4 fruit fly cellular contexts compared by ENCODE assay signal in genomic region chrX:9884221-9884620, dm6.
TF ChIP-seq lines count a peak whose summit lies in the region.

Gene CG9691 (plus strand): TSS chrX:9884442.

- TF ChIP-seq CTCF in whole organism, embryonic (GFP tag; optimal IDR thresholded peaks at IDR 0.05; lab: Kevin White, UChicago) = no peak

TF ChIP-seq in whole organism, embryonic, 481 proteins besides CTCF, POLR2A, EP300 and RAD21 (continues in another document):
- TF ChIP-seq Jarid2 (GFP tag; optimal IDR thresholded peaks at IDR 0.05; lab: Kevin White, UChicago) = peak; percentile 63
- TF ChIP-seq row (GFP tag; IDR thresholded peaks at IDR 0.05; lab: Robert Waterston, UW) = peak; percentile 27; the same call in 1 of the 3 replicates
- peak; percentile 1 for TF ChIP-seq CG13894 (tag; optimal IDR thresholded peaks at IDR 0.05; lab: Kevin White, UChicago)
- peak; percentile 3 for TF ChIP-seq Med (GFP tag; lab: Kevin White, UChicago)
- TF ChIP-seq chinmo (GFP tag; IDR thresholded peaks at IDR 0.05; lab: Robert Waterston, UW; ENCODE audit: partially characterized antibody) = 0 out of 4 replicates have a peak, but pooled peaks have one; percentile 40
- no peak for TF ChIP-seq CG14014 (GFP tag; IDR thresholded peaks at IDR 0.05; lab: Robert Waterston, UW)
- TF ChIP-seq knrl (GFP tag; IDR thresholded peaks at IDR 0.05; lab: Robert Waterston, UW; ENCODE audit: partially characterized antibody) = no peak
- TF ChIP-seq CG30403 (GFP tag; optimal IDR thresholded peaks at IDR 0.05; lab: Kevin White, UChicago) = no peak
- no peak for TF ChIP-seq CG4424 (GFP tag; optimal IDR thresholded peaks at IDR 0.05; lab: Kevin White, UChicago)
- no peak for TF ChIP-seq CG10462 (GFP tag; optimal IDR thresholded peaks at IDR 0.05; lab: Kevin White, UChicago)
- TF ChIP-seq CG32767 (GFP tag; IDR thresholded peaks at IDR 0.05; lab: Robert Waterston, UW) = no peak
- TF ChIP-seq CG17359 (tag; optimal IDR thresholded peaks at IDR 0.05; lab: Kevin White, UChicago) = no peak
- TF ChIP-seq Fer1 (GFP tag; optimal IDR thresholded peaks at IDR 0.05; lab: Kevin White, UChicago) = no peak
- TF ChIP-seq seq (GFP tag; IDR thresholded peaks at IDR 0.05; lab: Robert Waterston, UW) = no peak
- TF ChIP-seq vvl (GFP tag; IDR thresholded peaks at IDR 0.05; lab: Robert Waterston, UW) = 0 out of 2 replicates have a peak, but pooled peaks have one; percentile 10
- TF ChIP-seq so (GFP tag; IDR thresholded peaks at IDR 0.05; lab: Robert Waterston, UW) = 0 out of 3 replicates have a peak, but pooled peaks have one; percentile 15
- TF ChIP-seq Bgb (GFP tag; IDR thresholded peaks at IDR 0.05; lab: Robert Waterston, UW; ENCODE audit: partially characterized antibody) = peak; percentile 40; the same call in 1 of the 2 replicates
- peak; percentile 22 for TF ChIP-seq Blimp-1 (GFP tag; optimal IDR thresholded peaks at IDR 0.05; lab: Kevin White, UChicago)
- peak; percentile 26 for TF ChIP-seq CG2678 (tag; optimal IDR thresholded peaks at IDR 0.05; lab: Kevin White, UChicago)
- TF ChIP-seq kah (GFP tag; optimal IDR thresholded peaks at IDR 0.05; lab: Kevin White, UChicago) = no peak
- peak; percentile 2 for TF ChIP-seq CG2712 (tag; optimal IDR thresholded peaks at IDR 0.05; lab: Kevin White, UChicago)

TF ChIP-seq in whole organism, prepupa, 60 proteins besides CTCF, POLR2A, EP300 and RAD21 (continues in another document):
- TF ChIP-seq Met (GFP tag; optimal IDR thresholded peaks at IDR 0.05; lab: Kevin White, UChicago) = no peak
- TF ChIP-seq CG32006 (GFP tag; optimal IDR thresholded peaks at IDR 0.05; lab: Kevin White, UChicago) = peak; percentile 19
- no peak for TF ChIP-seq Ets96B (tag; optimal IDR thresholded peaks at IDR 0.05; lab: Kevin White, UChicago)
- no peak for TF ChIP-seq fkh (GFP tag; optimal IDR thresholded peaks at IDR 0.05; lab: Kevin White, UChicago)
- no peak for TF ChIP-seq Eip75B (GFP tag; optimal IDR thresholded peaks at IDR 0.05; lab: Kevin White, UChicago)
- peak; percentile 36 for TF ChIP-seq achi (GFP tag; optimal IDR thresholded peaks at IDR 0.05; lab: Kevin White, UChicago)
- peak; percentile 18 for TF ChIP-seq Eip78C (GFP tag; lab: Kevin White, UChicago)
- TF ChIP-seq CG6163 (GFP tag; IDR thresholded peaks at IDR 0.05; lab: Robert Waterston, UW) = peak; percentile 45; the same call in 2 of the 3 replicates
- TF ChIP-seq Sox14 (GFP tag; optimal IDR thresholded peaks at IDR 0.05; lab: Kevin White, UChicago) = no peak
- no peak for TF ChIP-seq spab (GFP tag; optimal IDR thresholded peaks at IDR 0.05; lab: Kevin White, UChicago)
- TF ChIP-seq CG6808 (GFP tag; optimal IDR thresholded peaks at IDR 0.05; lab: Kevin White, UChicago) = peak; percentile 19
- TF ChIP-seq CG6276 (GFP tag; optimal IDR thresholded peaks at IDR 0.05; lab: Kevin White, UChicago) = peak; percentile 18
- TF ChIP-seq Hr4 (GFP tag; optimal IDR thresholded peaks at IDR 0.05; lab: Kevin White, UChicago) = peak; percentile 3
- no peak for TF ChIP-seq net (GFP tag; optimal IDR thresholded peaks at IDR 0.05; lab: Kevin White, UChicago)
- TF ChIP-seq Smox (GFP tag; optimal IDR thresholded peaks at IDR 0.05; lab: Kevin White, UChicago) = peak; percentile 2
- TF ChIP-seq Lpt (GFP tag; optimal IDR thresholded peaks at IDR 0.05; lab: Kevin White, UChicago) = peak; percentile 43
- no peak for TF ChIP-seq dac (GFP tag; optimal IDR thresholded peaks at IDR 0.05; lab: Kevin White, UChicago)
- peak; percentile 38 for TF ChIP-seq CG1621 (tag; optimal IDR thresholded peaks at IDR 0.05; lab: Kevin White, UChicago)
- TF ChIP-seq CG8119 (GFP tag; IDR thresholded peaks at IDR 0.05; lab: Robert Waterston, UW) = peak; percentile 46; the same call in 1 of the 3 replicates
- TF ChIP-seq ss (GFP tag; optimal IDR thresholded peaks at IDR 0.05; lab: Kevin White, UChicago) = peak in 1 of 2 experiments; percentile 42
- TF ChIP-seq dsx (GFP tag; optimal IDR thresholded peaks at IDR 0.05; lab: Kevin White, UChicago; ENCODE audit: poor library complexity, severe bottlenecking) = peak; percentile 0
- peak; percentile 60 for TF ChIP-seq eg (GFP tag; IDR thresholded peaks at IDR 0.05; lab: Robert Waterston, UW)
- no peak for TF ChIP-seq esn (GFP tag; optimal IDR thresholded peaks at IDR 0.05; lab: Kevin White, UChicago)
- TF ChIP-seq CG7368 (GFP tag; optimal IDR thresholded peaks at IDR 0.05; lab: Kevin White, UChicago) = no peak

TF ChIP-seq in whole organism, pupa, 21 proteins besides CTCF, POLR2A, EP300 and RAD21:
- TF ChIP-seq Pif1A (GFP tag; optimal IDR thresholded peaks at IDR 0.05; lab: Kevin White, UChicago) (peak; percentile 33), Pif1B (GFP tag; optimal IDR thresholded peaks at IDR 0.05; lab: Kevin White, UChicago) (no peak), CG8159 (tag; optimal IDR thresholded peaks at IDR 0.05; lab: Kevin White, UChicago) (peak; percentile 18), CG17806 (tag; optimal IDR thresholded peaks at IDR 0.05; lab: Kevin White, UChicago) (peak; percentile 23), Ets98B (GFP tag; IDR thresholded peaks at IDR 0.05; lab: Robert Waterston, UW) (peak; percentile 67), CG32121 (GFP tag; IDR thresholded peaks at IDR 0.05; lab: Robert Waterston, UW) (peak; percentile 56), CG15710 (tag; optimal IDR thresholded peaks at IDR 0.05; lab: Kevin White, UChicago) (peak; percentile 35), CG14655 (GFP tag; optimal IDR thresholded peaks at IDR 0.05; lab: Kevin White, UChicago) (peak; percentile 28), CG34367 (tag; optimal IDR thresholded peaks at IDR 0.05; lab: Kevin White, UChicago) (no peak), EcR (GFP tag; optimal IDR thresholded peaks at IDR 0.05; lab: Kevin White, UChicago) (peak; percentile 58), CG4496 (GFP tag; IDR thresholded peaks at IDR 0.05; lab: Robert Waterston, UW) (peak; percentile 68; the same call in 2 of the 3 replicates), CG9948 (tag; optimal IDR thresholded peaks at IDR 0.05; lab: Kevin White, UChicago) (no peak), rn (GFP tag; IDR thresholded peaks at IDR 0.05; lab: Robert Waterston, UW) (no peak), D1 (tag; optimal IDR thresholded peaks at IDR 0.05; lab: Kevin White, UChicago) (no peak), CG13204 (GFP tag; optimal IDR thresholded peaks at IDR 0.05; lab: Kevin White, UChicago) (peak; percentile 63), gl (tag; optimal IDR thresholded peaks at IDR 0.05; lab: Kevin White, UChicago) (no peak), fd96Ca (GFP tag; IDR thresholded peaks at IDR 0.05; lab: Robert Waterston, UW) (peak; percentile 52; the same call in 1 of the 3 replicates), Snoo (tag; optimal IDR thresholded peaks at IDR 0.05; lab: Kevin White, UChicago) (no peak), CG8301 (tag; optimal IDR thresholded peaks at IDR 0.05; lab: Kevin White, UChicago) (peak; percentile 5)

TF ChIP-seq in whole organism, wandering third instar larva, 38 proteins besides CTCF, POLR2A, EP300 and RAD21:
- peak; percentile 58 for TF ChIP-seq Vsx2 (GFP tag; optimal IDR thresholded peaks at IDR 0.05; lab: Kevin White, UChicago; ENCODE audit: partially characterized antibody)
- TF ChIP-seq brk (GFP tag; optimal IDR thresholded peaks at IDR 0.05; lab: Kevin White, UChicago) = no peak
- peak; percentile 1 for TF ChIP-seq HLH106 (tag; optimal IDR thresholded peaks at IDR 0.05; lab: Kevin White, UChicago)
- TF ChIP-seq sage (GFP tag; optimal IDR thresholded peaks at IDR 0.05; lab: Kevin White, UChicago) = no peak
- no peak for TF ChIP-seq woc (GFP tag; optimal IDR thresholded peaks at IDR 0.05; lab: Kevin White, UChicago)
- TF ChIP-seq h (GFP tag; optimal IDR thresholded peaks at IDR 0.05; lab: Kevin White, UChicago) = no peak
- TF ChIP-seq ey (GFP tag; optimal IDR thresholded peaks at IDR 0.05; lab: Kevin White, UChicago) = no peak
- no peak for TF ChIP-seq br (GFP tag; optimal IDR thresholded peaks at IDR 0.05; lab: Kevin White, UChicago)
- no peak for TF ChIP-seq Hr83 (GFP tag; optimal IDR thresholded peaks at IDR 0.05; lab: Kevin White, UChicago; ENCODE audit: poor library complexity, severe bottlenecking)
- no peak for TF ChIP-seq pan (optimal IDR thresholded peaks at IDR 0.05; lab: Kevin White, UChicago)
- no peak for TF ChIP-seq CG9705 (GFP tag; optimal IDR thresholded peaks at IDR 0.05; lab: Kevin White, UChicago)
- TF ChIP-seq tai (GFP tag; optimal IDR thresholded peaks at IDR 0.05; lab: Kevin White, UChicago) = no peak
- TF ChIP-seq Rel (GFP tag; optimal IDR thresholded peaks at IDR 0.05; lab: Kevin White, UChicago) = no peak
- no peak for TF ChIP-seq Rel (tag; optimal IDR thresholded peaks at IDR 0.05; lab: Kevin White, UChicago)
- no peak for TF ChIP-seq N (GFP tag; optimal IDR thresholded peaks at IDR 0.05; lab: Kevin White, UChicago)
- peak; percentile 17 for TF ChIP-seq OdsH (GFP tag; optimal IDR thresholded peaks at IDR 0.05; lab: Kevin White, UChicago)
- no peak for TF ChIP-seq jim (GFP tag; optimal IDR thresholded peaks at IDR 0.05; lab: Kevin White, UChicago)
- no peak for TF ChIP-seq Myc (optimal IDR thresholded peaks at IDR 0.05; lab: Kevin White, UChicago)
- no peak for TF ChIP-seq CG32264 (GFP tag; optimal IDR thresholded peaks at IDR 0.05; lab: Kevin White, UChicago)
- TF ChIP-seq lola (GFP tag; optimal IDR thresholded peaks at IDR 0.05; lab: Kevin White, UChicago) = no peak
- TF ChIP-seq psq (GFP tag; optimal IDR thresholded peaks at IDR 0.05; lab: Kevin White, UChicago) = no peak
- TF ChIP-seq dsf (GFP tag; optimal IDR thresholded peaks at IDR 0.05; lab: Kevin White, UChicago; ENCODE audit: borderline replicate concordance) = no peak
- peak; percentile 40 for TF ChIP-seq Sp1 (GFP tag; optimal IDR thresholded peaks at IDR 0.05; lab: Kevin White, UChicago)
- TF ChIP-seq Dif (GFP tag; optimal IDR thresholded peaks at IDR 0.05; lab: Kevin White, UChicago; ENCODE audit: partially characterized antibody) = no peak
- no peak for TF ChIP-seq Dfd (GFP tag; optimal IDR thresholded peaks at IDR 0.05; lab: Kevin White, UChicago)
- no peak for TF ChIP-seq Abd-B (GFP tag; optimal IDR thresholded peaks at IDR 0.05; lab: Kevin White, UChicago)
- TF ChIP-seq usp (GFP tag; optimal IDR thresholded peaks at IDR 0.05; lab: Kevin White, UChicago) = no peak
- peak; percentile 1 for TF ChIP-seq rgr (GFP tag; optimal IDR thresholded peaks at IDR 0.05; lab: Kevin White, UChicago)
- peak; percentile 8 for TF ChIP-seq Hnf4 (GFP tag; optimal IDR thresholded peaks at IDR 0.05; lab: Kevin White, UChicago)
- TF ChIP-seq dmrt93B (GFP tag; optimal IDR thresholded peaks at IDR 0.05; lab: Kevin White, UChicago) = no peak
- no peak for TF ChIP-seq dl (GFP tag; optimal IDR thresholded peaks at IDR 0.05; lab: Kevin White, UChicago; ENCODE audit: insufficient read depth in 1 of 2, partially characterized antibody in 2 of 2)
- no peak for TF ChIP-seq Mio (GFP tag; optimal IDR thresholded peaks at IDR 0.05; lab: Kevin White, UChicago)
- TF ChIP-seq sv (GFP tag; optimal IDR thresholded peaks at IDR 0.05; lab: Kevin White, UChicago) = no peak
- TF ChIP-seq Jra (GFP tag; optimal IDR thresholded peaks at IDR 0.05; lab: Kevin White, UChicago) = no peak
- TF ChIP-seq foxo (GFP tag; optimal IDR thresholded peaks at IDR 0.05; lab: Kevin White, UChicago) = no peak

Comparison
In these comparisons a context has a peak if more than half of its experiments do, and no peak if none do; other contexts are left out.
1. Of the 7 proteins assayed by ChIP-seq in both whole organism, embryonic and whole organism, prepupa: peak only in whole organism, embryonic: Blimp-1; only in whole organism, prepupa: CG6854 and Lpt; in both: none; in neither: 4.